Fruit fly (Drosophila melanogaster) Kc167 (cell line): ENCODE results near the gene CG9839.

Experiments used
- h ChIP-seq: fragments of >200 bp; optimal IDR thresholded peaks from 3 replicates; lab custom pipeline; 2018; ENCODE audit warnings: missing external identifiers
- insv ChIP-seq: fragments of >200 bp; optimal IDR thresholded peaks from 3 replicates; lab custom pipeline; 2018; ENCODE audit warnings: missing external identifiers

dm6 chr3R:8793726-8794125 lies 11.9 kb downstream of the CG9839 start:
- TF ChIP-seq h (lab: Kevin White, UChicago): no peak
- no peak for TF ChIP-seq insv (lab: Kevin White, UChicago)
